Fruit fly (Drosophila melanogaster) whole organism, embryonic: Measurements from ENCODE around the gene Rtnl1.

Experiments
- Bgb ChIP-seq: fragments of 200-800 bp; sonication (Bioruptor generic); IDR thresholded peaks from 2 replicates; pipeline ENCODE4 v1.3.6; 2022; ENCODE audit warnings: missing biosample characterization, missing genetic modification characterization; ENCODE audit not compliant: partially characterized antibody
- CG10274 ChIP-seq: fragments of 200-800 bp; sonication (Bioruptor generic); optimal IDR thresholded peaks from 3 replicates; lab custom pipeline; 2017; ENCODE audit warnings: missing biosample characterization, mild to moderate bottlenecking, missing genetic modification characterization
- CG15011 ChIP-seq: fragments of 200-800 bp; sonication (Bioruptor generic); optimal IDR thresholded peaks from 3 replicates; lab custom pipeline; 2018; ENCODE audit warnings: missing biosample characterization, mild to moderate bottlenecking, missing genetic modification characterization
- CG15479 ChIP-seq: fragments of 200-800 bp; sonication (Bioruptor generic); optimal IDR thresholded peaks from 3 replicates; lab custom pipeline; 2019; ENCODE audit warnings: missing biosample characterization, mild to moderate bottlenecking, missing genetic modification characterization, moderate library complexity
- CG15601 ChIP-seq: fragments of 200-800 bp; sonication (Bioruptor generic); optimal IDR thresholded peaks from 3 replicates; lab custom pipeline; 2019; ENCODE audit warnings: missing biosample characterization, mild to moderate bottlenecking, missing genetic modification characterization, moderate library complexity
- CG17612 ChIP-seq: fragments of 200-800 bp; sonication (Bioruptor generic); IDR thresholded peaks from 2 replicates; pipeline ENCODE4 v1.3.6; 2022; ENCODE audit warnings: missing biosample characterization, missing genetic modification characterization
- CG1832 ChIP-seq: fragments of 200-800 bp; sonication (Bioruptor generic); optimal IDR thresholded peaks from 2 replicates; lab custom pipeline; 2017; ENCODE audit warnings: missing biosample characterization, mild to moderate bottlenecking, missing genetic modification characterization, inconsistent platforms
- CG2678 ChIP-seq: fragments of 200-800 bp; sonication (Bioruptor generic); optimal IDR thresholded peaks from 3 replicates; lab custom pipeline; 2019; ENCODE audit warnings: missing biosample characterization, mild to moderate bottlenecking, missing genetic modification characterization, moderate library complexity
- CG5180 ChIP-seq: fragments of 200-800 bp; sonication (Bioruptor generic); optimal IDR thresholded peaks from 3 replicates; lab custom pipeline; 2017; ENCODE audit warnings: missing biosample characterization, missing genetic modification characterization, mild to moderate bottlenecking, moderate library complexity, missing genetic modification reagents
- Dip2 ChIP-seq: fragments of 200-800 bp; sonication (Bioruptor generic); IDR thresholded peaks from 2 replicates; pipeline ENCODE4 v1.3.6; 2022; ENCODE audit warnings: missing biosample characterization, missing genetic modification characterization
- Ets65A ChIP-seq: fragments of 200-800 bp; sonication (Bioruptor generic); peaks from one replicate; lab custom pipeline; 2016; ENCODE audit warnings: missing biosample characterization, missing genetic modification characterization
- MESR4 ChIP-seq: fragments of 200-800 bp; sonication (Bioruptor generic); optimal IDR thresholded peaks from 2 replicates; lab custom pipeline; 2018; ENCODE audit warnings: missing biosample characterization, mild to moderate bottlenecking, missing genetic modification characterization, moderate library complexity
- Med ChIP-seq: fragments of 200-800 bp; sonication (Bioruptor generic); peaks from one replicate; lab custom pipeline; 2016; ENCODE audit warnings: missing biosample characterization, missing genetic modification characterization, mild to moderate bottlenecking, inconsistent platforms, moderate library complexity
- Ravus ChIP-seq: fragments of 200-800 bp; sonication (Bioruptor generic); IDR thresholded peaks from 2 replicates; pipeline ENCODE4 v1.3.6; 2022; ENCODE audit warnings: missing biosample characterization, missing genetic modification characterization
- abd-A ChIP-seq: fragments of 200-800 bp; sonication (Bioruptor generic); optimal IDR thresholded peaks from 3 replicates; lab custom pipeline; 2019; ENCODE audit warnings: missing biosample characterization, mild to moderate bottlenecking, missing genetic modification characterization, moderate library complexity
- bbx ChIP-seq: fragments of 200-800 bp; sonication (Bioruptor generic); IDR thresholded peaks from 2 replicates; pipeline ENCODE4 v1.3.6; 2022; ENCODE audit warnings: missing biosample characterization, missing genetic modification characterization; ENCODE audit not compliant: partially characterized antibody
- chinmo ChIP-seq: fragments of 200-800 bp; sonication (Bioruptor generic); IDR thresholded peaks from 4 replicates; pipeline ENCODE4 v1.3.6; 2022; ENCODE audit warnings: missing biosample characterization, missing genetic modification characterization; ENCODE audit not compliant: partially characterized antibody
- ci ChIP-seq: fragments of 200-800 bp; sonication (Bioruptor generic); IDR thresholded peaks from 3 replicates; pipeline ENCODE4 v1.3.6; 2022; ENCODE audit warnings: missing biosample characterization, missing genetic modification characterization
- crp ChIP-seq, 2 experiments: fragments of 200-800 bp; sonication (Bioruptor generic); optimal IDR thresholded peaks; 2 replicates in 1 of 2; 3 replicates in 1 of 2; lab custom pipeline; 2017; ENCODE audit warnings: missing biosample characterization in 2 of 2, missing genetic modification characterization in 2 of 2, mild to moderate bottlenecking in 1 of 2, moderate library complexity in 1 of 2
- dm ChIP-seq: fragments of 200-800 bp; sonication (Bioruptor generic); optimal IDR thresholded peaks from 3 replicates; lab custom pipeline; 2016; ENCODE audit warnings: missing biosample characterization, missing genetic modification characterization
- ewg ChIP-seq: fragments of 200-800 bp; sonication (Bioruptor generic); optimal IDR thresholded peaks from 3 replicates; lab custom pipeline; 2017; ENCODE audit warnings: mild to moderate bottlenecking, missing biosample characterization, missing genetic modification reagents, missing genetic modification characterization
- eyg ChIP-seq: fragments of 200-800 bp; sonication (Bioruptor generic); optimal IDR thresholded peaks from 3 replicates; lab custom pipeline; 2016; ENCODE audit warnings: missing biosample characterization, missing genetic modification characterization
- gcm ChIP-seq: fragments of 200-800 bp; sonication (Bioruptor generic); optimal IDR thresholded peaks from 2 replicates; lab custom pipeline; 2019; ENCODE audit warnings: missing biosample characterization, mild to moderate bottlenecking, missing genetic modification characterization, moderate library complexity
- gfzf ChIP-seq: fragments of 200-800 bp; sonication (Bioruptor generic); optimal IDR thresholded peaks from 2 replicates; lab custom pipeline; 2016; ENCODE audit warnings: missing biosample characterization, mild to moderate bottlenecking, missing genetic modification characterization, moderate library complexity
- hb ChIP-seq: fragments of 200-800 bp; sonication (Bioruptor generic); IDR thresholded peaks from 3 replicates; pipeline ENCODE4 v1.3.6; 2022; ENCODE audit warnings: missing biosample characterization, missing genetic modification characterization; ENCODE audit not compliant: partially characterized antibody
- ken ChIP-seq: fragments of 200-800 bp; sonication (Bioruptor generic); IDR thresholded peaks from 3 replicates; pipeline ENCODE4 v1.3.6; 2022; ENCODE audit warnings: missing biosample characterization, missing genetic modification characterization
- mld ChIP-seq: fragments of 200-800 bp; sonication (Bioruptor generic); IDR thresholded peaks from 3 replicates; pipeline ENCODE4 v1.3.6; 2022; ENCODE audit warnings: missing biosample characterization, missing genetic modification characterization; ENCODE audit not compliant: partially characterized antibody
- nerfin-1 ChIP-seq: fragments of 200-800 bp; sonication (Bioruptor generic); optimal IDR thresholded peaks from 3 replicates; lab custom pipeline; 2019; ENCODE audit warnings: missing biosample characterization, mild to moderate bottlenecking, missing genetic modification characterization, moderate library complexity
- pb ChIP-seq: fragments of 200-800 bp; sonication (Bioruptor generic); optimal IDR thresholded peaks from 3 replicates; lab custom pipeline; 2016; ENCODE audit warnings: missing biosample characterization, missing genetic modification characterization
- pzg ChIP-seq: fragments of 200-800 bp; sonication (Bioruptor generic); optimal IDR thresholded peaks from 3 replicates; lab custom pipeline; 2018; ENCODE audit warnings: missing biosample characterization, mild to moderate bottlenecking, missing genetic modification characterization, moderate library complexity
- repo ChIP-seq: fragments of 200-800 bp; sonication (Bioruptor generic); optimal IDR thresholded peaks from 2 replicates; lab custom pipeline; 2016; ENCODE audit warnings: missing biosample characterization, missing genetic modification characterization
- sens ChIP-seq: fragments of 200-800 bp; sonication (Bioruptor generic); peaks from one replicate; lab custom pipeline; 2016; ENCODE audit warnings: missing biosample characterization, missing genetic modification characterization
- seq ChIP-seq: fragments of 200-800 bp; sonication (Bioruptor generic); IDR thresholded peaks from 2 replicates; pipeline ENCODE4 v1.3.6; 2022; ENCODE audit warnings: missing biosample characterization, missing genetic modification characterization
- slbo ChIP-seq: fragments of 200-800 bp; sonication (Bioruptor generic); IDR thresholded peaks from 2 replicates; pipeline ENCODE4 v1.3.6; 2022; ENCODE audit warnings: missing biosample characterization, missing genetic modification characterization
- ttk ChIP-seq: fragments of 200-800 bp; sonication (Bioruptor generic); IDR thresholded peaks from 2 replicates; pipeline ENCODE4 v2.1.2; 2022; ENCODE audit warnings: missing biosample characterization, missing genetic modification characterization
- tx ChIP-seq: fragments of 200-800 bp; sonication (Bioruptor generic); optimal IDR thresholded peaks from 2 replicates; lab custom pipeline; 2016; ENCODE audit warnings: missing biosample characterization, missing genetic modification characterization
- zf30C ChIP-seq: fragments of 200-800 bp; sonication (Bioruptor generic); optimal IDR thresholded peaks from 3 replicates; lab custom pipeline; 2018; ENCODE audit warnings: missing biosample characterization, mild to moderate bottlenecking, missing genetic modification characterization

Gene Rtnl1

dm6 chr2L:5050825-5051224 lies 41.3 kb upstream of the Rtnl1 start, which contains the start of gene CG9121:
TSS of gene CG9121 (minus strand) at chr2L:5051062.
- TF ChIP-seq MESR4 (GFP tag; lab: Kevin White, UChicago) (peak; percentile 47), Dip2 (no peak), tx (GFP tag; lab: Kevin White, UChicago) (no peak), hb (GFP tag; lab: Robert Waterston, UW) (no peak), CG10274 (GFP tag; lab: Kevin White, UChicago) (no peak), chinmo (peak; percentile 71; the same call in 1 of the 4 replicates), sens (GFP tag; lab: Kevin White, UChicago) (peak; percentile 12), dm (no peak), Med (GFP tag; lab: Kevin White, UChicago) (peak; percentile 9), crp (GFP tag; optimal IDR thresholded peaks at IDR 0.05; lab: Kevin White, UChicago) (peak in 1 of 2 experiments; percentile 48), CG17612 (GFP tag; lab: Robert Waterston, UW) (no peak), ewg (GFP tag; lab: Kevin White, UChicago) (peak; percentile 91), ci (no peak), seq (GFP tag; lab: Robert Waterston, UW) (peak; percentile 64; the same call in 1 of the 2 replicates), pzg (GFP tag; lab: Kevin White, UChicago) (peak; percentile 7), CG15011 (GFP tag; lab: Kevin White, UChicago) (no peak), abd-A (peak; percentile 67)

DNA sequence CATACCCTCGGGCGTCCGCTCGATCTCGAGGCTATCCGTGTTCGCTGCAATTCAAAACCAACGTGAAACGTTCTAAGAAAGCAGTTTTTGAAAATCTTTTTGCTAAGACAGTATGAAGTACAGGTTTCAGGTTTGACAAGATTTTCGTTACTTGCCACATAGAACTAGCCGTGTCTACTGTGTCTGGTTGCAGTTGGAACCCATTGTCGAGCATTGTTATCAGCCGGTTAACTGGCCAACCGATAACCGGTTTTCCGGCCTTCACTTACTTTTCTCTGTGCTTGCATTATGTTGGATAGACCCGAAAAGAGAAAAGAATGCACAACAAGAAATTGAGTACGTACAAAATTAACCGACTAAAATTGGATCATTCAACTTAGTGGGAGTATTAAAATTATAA lies 40.5 kb upstream of the Rtnl1 start:
- no peak for TF ChIP-seq CG15479 (GFP tag; lab: Kevin White, UChicago)
- peak; percentile 29 for TF ChIP-seq CG15601
- peak; percentile 93 for TF ChIP-seq CG5180
- no peak for TF ChIP-seq gfzf
- TF ChIP-seq ttk (GFP tag; lab: Robert Waterston, UW), result peak; percentile 38; the same call in 1 of the 2 replicates
- no peak for TF ChIP-seq pb (GFP tag; lab: Kevin White, UChicago)
- 0 out of 2 replicates have a peak, but pooled peaks have one; percentile 15 for TF ChIP-seq bbx (GFP tag; lab: Robert Waterston, UW)
- peak; percentile 67 for TF ChIP-seq zf30C (GFP tag; lab: Kevin White, UChicago)
- TF ChIP-seq nerfin-1 (tag; lab: Kevin White, UChicago), result no peak
- TF ChIP-seq eyg (GFP tag; lab: Kevin White, UChicago), result no peak
- no peak for TF ChIP-seq Ravus
- TF ChIP-seq gcm, result no peak
- no peak for TF ChIP-seq mld
- no peak for TF ChIP-seq slbo (GFP tag; lab: Robert Waterston, UW)
- no peak for TF ChIP-seq repo

- TF ChIP-seq mld, result no peak
- no peak for TF ChIP-seq ken (GFP tag; lab: Robert Waterston, UW)
- TF ChIP-seq pb (GFP tag; lab: Kevin White, UChicago), result no peak
- peak; percentile 11 for TF ChIP-seq gcm
- no peak for TF ChIP-seq CG1832 (GFP tag; lab: Kevin White, UChicago)
- TF ChIP-seq Ets65A, result peak; percentile 93
- no peak for TF ChIP-seq Bgb (GFP tag; lab: Robert Waterston, UW)
- no peak for TF ChIP-seq CG2678 (tag; lab: Kevin White, UChicago)
Observed at dm6 chr2L:5046261-5046660, 36.7 kb upstream of the Rtnl1 start.
